Fruit fly (Drosophila melanogaster) whole organism, prepupa: ENCODE data around the gene CG7384.

Source experiments
- Blimp-1 ChIP-seq: fragments of 200-800 bp; sonication (Bioruptor generic); optimal IDR thresholded peaks from 3 replicates; lab custom pipeline; 2017; ENCODE audit warnings: missing biosample characterization, missing genetic modification characterization, mild to moderate bottlenecking, moderate library complexity, missing genetic modification reagents
- CG11762 ChIP-seq: fragments of 200-800 bp; sonication (Bioruptor generic); optimal IDR thresholded peaks from 3 replicates; lab custom pipeline; 2016; ENCODE audit warnings: missing biosample characterization, missing genetic modification characterization; ENCODE audit not compliant: insufficient read depth
- CG11902 ChIP-seq: fragments of 200-800 bp; sonication (Bioruptor generic); optimal IDR thresholded peaks from 3 replicates; lab custom pipeline; 2016; ENCODE audit warnings: missing biosample characterization, missing genetic modification characterization
- CG15336 ChIP-seq: fragments of 200-800 bp; sonication (Bioruptor generic); IDR thresholded peaks from 2 replicates; pipeline ENCODE4 v1.3.6; 2022; ENCODE audit warnings: missing biosample characterization, missing genetic modification characterization
- CG1621 ChIP-seq: fragments of 200-800 bp; sonication (Bioruptor generic); optimal IDR thresholded peaks from 3 replicates; lab custom pipeline; 2018; ENCODE audit warnings: missing biosample characterization, mild to moderate bottlenecking, missing genetic modification characterization
- CG3032 ChIP-seq: fragments of 200-800 bp; optimal IDR thresholded peaks from 2 replicates; lab custom pipeline; 2019; ENCODE audit warnings: missing biosample characterization, mild to moderate bottlenecking, missing genetic modification characterization, moderate library complexity
- CG31627 ChIP-seq: fragments of 200-800 bp; sonication (Bioruptor generic); optimal IDR thresholded peaks from 3 replicates; lab custom pipeline; 2016; ENCODE audit warnings: missing biosample characterization, missing genetic modification characterization
- CG32006 ChIP-seq: fragments of 200-800 bp; sonication (Bioruptor generic); optimal IDR thresholded peaks from 3 replicates; lab custom pipeline; 2017; ENCODE audit warnings: missing biosample characterization, mild to moderate bottlenecking, missing genetic modification characterization
- CG34406 ChIP-seq: fragments of 200-800 bp; sonication (Bioruptor generic); optimal IDR thresholded peaks from 3 replicates; lab custom pipeline; 2016; ENCODE audit warnings: missing biosample characterization, missing genetic modification characterization
- CG4318 ChIP-seq: fragments of 200-800 bp; sonication (Bioruptor generic); optimal IDR thresholded peaks from 3 replicates; lab custom pipeline; 2017; ENCODE audit warnings: missing biosample characterization, mild to moderate bottlenecking, missing genetic modification characterization
- CG6163 ChIP-seq: fragments of 200-800 bp; sonication (Bioruptor generic); IDR thresholded peaks from 3 replicates; pipeline ENCODE4 v1.3.6; 2022; ENCODE audit warnings: missing biosample characterization, missing genetic modification characterization
- CG6276 ChIP-seq: fragments of 200-800 bp; sonication (Bioruptor generic); optimal IDR thresholded peaks from 2 replicates; lab custom pipeline; 2017; ENCODE audit warnings: missing biosample characterization, mild to moderate bottlenecking, missing genetic modification characterization
- CG6792 ChIP-seq: fragments of 200-800 bp; sonication (Bioruptor generic); optimal IDR thresholded peaks from 3 replicates; lab custom pipeline; 2016; ENCODE audit warnings: missing biosample characterization, missing genetic modification characterization
- CG6808 ChIP-seq: fragments of 200-800 bp; sonication (Bioruptor generic); optimal IDR thresholded peaks from 3 replicates; lab custom pipeline; 2017; ENCODE audit warnings: missing biosample characterization, missing genetic modification characterization, mild to moderate bottlenecking, moderate library complexity, missing genetic modification reagents
- CG6854 ChIP-seq: fragments of 200-800 bp; sonication (Bioruptor generic); optimal IDR thresholded peaks from 2 replicates; lab custom pipeline; 2017; ENCODE audit warnings: missing biosample characterization, mild to moderate bottlenecking, missing genetic modification characterization
- CG7368 ChIP-seq: fragments of 200-800 bp; sonication (Bioruptor generic); optimal IDR thresholded peaks from 3 replicates; lab custom pipeline; 2016; ENCODE audit warnings: missing biosample characterization, missing genetic modification characterization
- CG8119 ChIP-seq: fragments of 200-800 bp; sonication (Bioruptor generic); IDR thresholded peaks from 3 replicates; pipeline ENCODE4 v1.3.6; 2022; ENCODE audit warnings: missing biosample characterization, missing genetic modification characterization
- CG8319 ChIP-seq: fragments of 200-800 bp; sonication (Bioruptor generic); optimal IDR thresholded peaks from 3 replicates; lab custom pipeline; 2016; ENCODE audit warnings: missing biosample characterization, missing genetic modification characterization
- CG9139 ChIP-seq: fragments of 200-800 bp; sonication (Bioruptor generic); optimal IDR thresholded peaks from 3 replicates; lab custom pipeline; 2017; ENCODE audit warnings: missing biosample characterization, mild to moderate bottlenecking, missing genetic modification characterization
- Eip75B ChIP-seq: fragments of 200-800 bp; sonication (Bioruptor generic); optimal IDR thresholded peaks from 3 replicates; lab custom pipeline; 2016; ENCODE audit warnings: missing biosample characterization, missing genetic modification characterization
- Eip78C ChIP-seq: fragments of 200-800 bp; sonication (Bioruptor generic); peaks from one replicate; lab custom pipeline; 2016; ENCODE audit warnings: missing biosample characterization, missing genetic modification characterization
- Ets21C ChIP-seq: fragments of 200-800 bp; sonication (Bioruptor generic); optimal IDR thresholded peaks from 3 replicates; lab custom pipeline; 2016; ENCODE audit warnings: missing biosample characterization, missing genetic modification characterization
- Ets96B ChIP-seq: fragments of 200-800 bp; optimal IDR thresholded peaks from 2 replicates; lab custom pipeline; 2019; ENCODE audit warnings: missing biosample characterization, mild to moderate bottlenecking, missing genetic modification characterization, moderate library complexity
- Gug ChIP-seq: fragments of 200-800 bp; sonication (Bioruptor generic); IDR thresholded peaks from 2 replicates; pipeline ENCODE4 v1.3.6; 2022; ENCODE audit warnings: missing biosample characterization, missing genetic modification characterization
- Hr38 ChIP-seq: sonication (Bioruptor generic); optimal IDR thresholded peaks from 2 replicates; lab custom pipeline; 2016; ENCODE audit warnings: missing biosample characterization, missing genetic modification characterization
- Hr39 ChIP-seq: fragments of 200-800 bp; sonication (Bioruptor generic); optimal IDR thresholded peaks from 2 replicates; lab custom pipeline; 2016; ENCODE audit warnings: missing biosample characterization, missing genetic modification characterization
- Hr4 ChIP-seq: fragments of 200-800 bp; sonication (Bioruptor generic); optimal IDR thresholded peaks from 3 replicates; lab custom pipeline; 2016; ENCODE audit warnings: missing biosample characterization, missing genetic modification characterization
- Lpt ChIP-seq: fragments of 200-800 bp; sonication (Bioruptor generic); optimal IDR thresholded peaks from 3 replicates; lab custom pipeline; 2016; ENCODE audit warnings: missing biosample characterization, missing genetic modification characterization
- Met ChIP-seq: fragments of 200-800 bp; sonication (Bioruptor generic); optimal IDR thresholded peaks from 3 replicates; lab custom pipeline; 2016; ENCODE audit warnings: missing biosample characterization, missing genetic modification characterization
- OdsH ChIP-seq: fragments of 200-800 bp; sonication (Bioruptor generic); optimal IDR thresholded peaks from 3 replicates; lab custom pipeline; 2016; ENCODE audit warnings: missing biosample characterization, missing genetic modification characterization
- Smox ChIP-seq: fragments of 200-800 bp; sonication (Bioruptor generic); optimal IDR thresholded peaks from 3 replicates; lab custom pipeline; 2016; ENCODE audit warnings: missing biosample characterization, missing genetic modification characterization
- Sox15 ChIP-seq: fragments of 200-800 bp; sonication (Bioruptor generic); optimal IDR thresholded peaks from 3 replicates; lab custom pipeline; 2016; ENCODE audit warnings: missing biosample characterization, missing genetic modification characterization
- achi ChIP-seq: fragments of 200-800 bp; sonication (Bioruptor generic); optimal IDR thresholded peaks from 3 replicates; lab custom pipeline; 2016; ENCODE audit warnings: missing biosample characterization, missing genetic modification characterization
- acj6 ChIP-seq: fragments of 200-800 bp; sonication (Bioruptor generic); optimal IDR thresholded peaks from 3 replicates; lab custom pipeline; 2016; ENCODE audit warnings: missing biosample characterization, missing genetic modification characterization
- dac ChIP-seq: fragments of 200-800 bp; sonication (Bioruptor generic); optimal IDR thresholded peaks from 2 replicates; lab custom pipeline; 2017; ENCODE audit warnings: missing biosample characterization, mild to moderate bottlenecking, missing genetic modification characterization
- dsx ChIP-seq: fragments of 200-800 bp; optimal IDR thresholded peaks from 3 replicates; lab custom pipeline; 2019; ENCODE audit warnings: missing biosample characterization, mild to moderate bottlenecking, missing genetic modification characterization, moderate library complexity; ENCODE audit not compliant: poor library complexity, severe bottlenecking
- eg ChIP-seq: fragments of 200-800 bp; sonication (Bioruptor generic); IDR thresholded peaks from 3 replicates; pipeline ENCODE4 v1.3.6; 2022; ENCODE audit warnings: missing biosample characterization, missing genetic modification characterization
- esn ChIP-seq: fragments of 200-800 bp; sonication (Bioruptor generic); optimal IDR thresholded peaks from 2 replicates; lab custom pipeline; 2016; ENCODE audit warnings: missing biosample characterization, mild to moderate bottlenecking, missing genetic modification characterization, moderate library complexity
- fd59A ChIP-seq: fragments of 200-800 bp; sonication (Bioruptor generic); optimal IDR thresholded peaks from 2 replicates; lab custom pipeline; 2017; ENCODE audit warnings: missing biosample characterization, mild to moderate bottlenecking, missing genetic modification characterization, missing genetic modification reagents
- fd85E ChIP-seq: fragments of 200-800 bp; sonication (Bioruptor generic); optimal IDR thresholded peaks from 3 replicates; lab custom pipeline; 2016; ENCODE audit warnings: missing biosample characterization, missing genetic modification characterization
- fkh ChIP-seq: fragments of 200-800 bp; sonication (Bioruptor generic); optimal IDR thresholded peaks from 3 replicates; lab custom pipeline; 2017; ENCODE audit warnings: missing biosample characterization, mild to moderate bottlenecking, missing genetic modification characterization, moderate library complexity
- lz ChIP-seq: fragments of 200-800 bp; sonication (Bioruptor generic); optimal IDR thresholded peaks from 3 replicates; lab custom pipeline; 2016; ENCODE audit warnings: missing biosample characterization, missing genetic modification characterization
- net ChIP-seq: fragments of 200-800 bp; sonication (Bioruptor generic); optimal IDR thresholded peaks from 3 replicates; lab custom pipeline; 2016; ENCODE audit warnings: missing biosample characterization, missing genetic modification characterization
- spab ChIP-seq: fragments of 200-800 bp; sonication (Bioruptor generic); optimal IDR thresholded peaks from 2 replicates; lab custom pipeline; 2017; ENCODE audit warnings: missing biosample characterization, mild to moderate bottlenecking, missing genetic modification characterization, missing genetic modification reagents
- ss ChIP-seq, 2 experiments: fragments of 200-800 bp; sonication (Bioruptor generic); optimal IDR thresholded peaks; 2 replicates in 1 of 2; 3 replicates in 1 of 2; lab custom pipeline; 2017 to 2018; ENCODE audit warnings: mild to moderate bottlenecking in 2 of 2, missing biosample characterization in 2 of 2, missing genetic modification characterization in 2 of 2, moderate library complexity in 1 of 2
- svp ChIP-seq: fragments of 200-800 bp; sonication (Bioruptor generic); peaks from one replicate; lab custom pipeline; 2016; ENCODE audit warnings: missing biosample characterization, missing genetic modification characterization
- topi ChIP-seq: fragments of 200-800 bp; sonication (Bioruptor generic); optimal IDR thresholded peaks from 3 replicates; lab custom pipeline; 2016; ENCODE audit warnings: missing biosample characterization, missing genetic modification characterization
- vri ChIP-seq: fragments of 200-800 bp; sonication (Bioruptor generic); optimal IDR thresholded peaks from 3 replicates; lab custom pipeline; 2016; ENCODE audit warnings: missing biosample characterization, mild to moderate bottlenecking, missing genetic modification characterization

Gene CG7384

dm6 chr2L:10474815-10475214 lies 35.4 kb downstream of the CG7384 start:
- TF ChIP-seq Met (GFP tag; lab: Kevin White, UChicago) (no peak), CG6808 (GFP tag; lab: Kevin White, UChicago) (no peak), CG15336 (no peak), Gug (GFP tag; lab: Robert Waterston, UW) (no peak), CG8319 (GFP tag; lab: Kevin White, UChicago) (no peak), lz (GFP tag; lab: Kevin White, UChicago) (no peak), CG6854 (GFP tag; lab: Kevin White, UChicago) (no peak), Ets21C (GFP tag; lab: Kevin White, UChicago) (no peak), Eip75B (GFP tag; lab: Kevin White, UChicago) (no peak), dsx (GFP tag; lab: Kevin White, UChicago) (no peak), CG32006 (GFP tag; lab: Kevin White, UChicago) (no peak), Smox (GFP tag; lab: Kevin White, UChicago) (no peak), Hr4 (GFP tag; lab: Kevin White, UChicago) (no peak), Sox15 (no peak), Blimp-1 (no peak), CG8119 (GFP tag; lab: Robert Waterston, UW) (no peak), Hr38 (GFP tag; lab: Kevin White, UChicago) (no peak)

- TF ChIP-seq fkh (GFP tag; lab: Kevin White, UChicago) (peak; percentile 82), achi (GFP tag; lab: Kevin White, UChicago) (peak; percentile 96), CG3032 (tag; lab: Kevin White, UChicago) (peak; percentile 97), lz (GFP tag; lab: Kevin White, UChicago) (peak; percentile 91), topi (GFP tag; lab: Kevin White, UChicago) (peak; percentile 93), CG6792 (GFP tag; lab: Kevin White, UChicago) (peak; percentile 95), CG31627 (GFP tag; lab: Kevin White, UChicago) (peak; percentile 86), CG1621 (tag; lab: Kevin White, UChicago) (peak; percentile 96), Eip75B (GFP tag; lab: Kevin White, UChicago) (peak; percentile 90), Lpt (GFP tag; lab: Kevin White, UChicago) (peak; percentile 97), CG11762 (GFP tag; lab: Kevin White, UChicago) (peak; percentile 97), Ets96B (tag; lab: Kevin White, UChicago) (peak; percentile 98), Eip78C (GFP tag; lab: Kevin White, UChicago) (peak; percentile 99), vri (GFP tag; lab: Kevin White, UChicago) (no peak), Blimp-1 (peak; percentile 82), dac (GFP tag; lab: Kevin White, UChicago) (peak; percentile 97), CG32006 (GFP tag; lab: Kevin White, UChicago) (peak; percentile 99), esn (GFP tag; lab: Kevin White, UChicago) (peak; percentile 94), Sox15 (peak; percentile 92), CG11902 (GFP tag; lab: Kevin White, UChicago) (peak; percentile 84), spab (GFP tag; lab: Kevin White, UChicago) (peak; percentile 96), fd85E (GFP tag; lab: Kevin White, UChicago) (peak; percentile 78), CG6163 (GFP tag; lab: Robert Waterston, UW) (peak; percentile 95), CG4318 (GFP tag; lab: Kevin White, UChicago) (peak; percentile 97), eg (GFP tag; lab: Robert Waterston, UW) (peak; percentile 99), CG34406 (GFP tag; lab: Kevin White, UChicago) (peak; percentile 96), net (GFP tag; lab: Kevin White, UChicago) (peak; percentile 98), Hr38 (GFP tag; lab: Kevin White, UChicago) (peak; percentile 33), acj6 (GFP tag; lab: Kevin White, UChicago) (peak; percentile 97), CG6808 (GFP tag; lab: Kevin White, UChicago) (peak; percentile 94), Hr39 (GFP tag; lab: Kevin White, UChicago) (peak; percentile 82), fd59A (peak; percentile 96), CG7368 (peak; percentile 94), CG8119 (GFP tag; lab: Robert Waterston, UW) (peak; percentile 99), ss (GFP tag; optimal IDR thresholded peaks at IDR 0.05; lab: Kevin White, UChicago) (peak; percentile 93 to 96), Gug (GFP tag; lab: Robert Waterston, UW) (peak; percentile 99), CG9139 (GFP tag; lab: Kevin White, UChicago) (peak; percentile 93), svp (GFP tag; lab: Kevin White, UChicago) (peak; percentile 96), Ets21C (GFP tag; lab: Kevin White, UChicago) (peak; percentile 83), CG6854 (GFP tag; lab: Kevin White, UChicago) (peak; percentile 79), OdsH (peak; percentile 97), CG6276 (GFP tag; lab: Kevin White, UChicago) (peak; percentile 99)
Observed at dm6 chr2L:10474268-10474678, 36.0 kb downstream of the CG7384 start, which contains the start of gene RluA-1. Gene RluA-1 (minus strand): TSS chr2L:10474349.
